Worm (Caenorhabditis elegans) whole organism, dauer: ENCODE measurements around the gene mlc-4.

Experiments
- unc-62 ChIP-seq: sonication (generic microtip); optimal IDR thresholded peaks from 2 replicates; lab custom pipeline; 2017; ENCODE audit warnings: missing biosample characterization, missing genetic modification reagents, missing genetic modification characterization

The mlc-4 gene

ce11 chrIII:3398485-3398884, 4.9 kb upstream of the mlc-4 start:
- TF ChIP-seq unc-62 = no peak

- TF ChIP-seq unc-62 = no peak
These were observed 4.1 kb upstream of the mlc-4 start, which contains the start of gene clpf-1 for ce11 chrIII:3397678-3398077. TSS of gene clpf-1 (plus strand) at chrIII:3397743.

ce11 chrIII:3395874-3396467, 2.4 kb upstream of the mlc-4 start, which contains the start of gene cri-3:
TSS of gene cri-3 (plus strand) at chrIII:3396355.
- TF ChIP-seq unc-62 = no peak

ce11 chrIII:3395112-3395511, 1.5 kb upstream of the mlc-4 start:
- TF ChIP-seq unc-62 = no peak

ce11 chrIII:3390144-3390543, 3.4 kb downstream of the mlc-4 start:
- no peak for TF ChIP-seq unc-62

- no peak for TF ChIP-seq unc-62
These were observed 4.1 kb downstream of the mlc-4 start, which contains the start of the genes elmd-1 and hecw-1 for ce11 chrIII:3389426-3390020. TSS of gene elmd-1 (plus strand) at chrIII:3389919. TSS of gene hecw-1 (minus strand) at chrIII:3389970.

ce11 chrIII:3382465-3382864, 11.1 kb downstream of the mlc-4 start:
- no peak for TF ChIP-seq unc-62

ce11 chrIII:3381866-3382265, 11.7 kb downstream of the mlc-4 start:
- no peak for TF ChIP-seq unc-62

- no peak for TF ChIP-seq unc-62
These were observed 15.9 kb downstream of the mlc-4 start for ce11 chrIII:3377700-3378099.

ce11 chrIII:3377134-3377533, 16.5 kb downstream of the mlc-4 start:
- no peak for TF ChIP-seq unc-62

ce11 chrIII:3372278-3372677, 21.3 kb downstream of the mlc-4 start:
- no peak for TF ChIP-seq unc-62

- TF ChIP-seq unc-62 = no peak
These were observed 22.8 kb downstream of the mlc-4 start for ce11 chrIII:3370770-3371169.

- TF ChIP-seq unc-62 = no peak
These were observed 23.5 kb downstream of the mlc-4 start, which contains the start of gene prk-2 for ce11 chrIII:3370054-3370453. TSS of gene prk-2 (minus strand) at chrIII:3370209.

- TF ChIP-seq unc-62 = no peak
These were observed 25.8 kb downstream of the mlc-4 start for ce11 chrIII:3367772-3368171.

ce11 chrIII:3360067-3360466, 33.5 kb downstream of the mlc-4 start:
- no peak for TF ChIP-seq unc-62

- TF ChIP-seq unc-62 = no peak
These were observed 37.8 kb downstream of the mlc-4 start for ce11 chrIII:3355791-3356190.

- TF ChIP-seq unc-62 = no peak
These were observed 41.9 kb downstream of the mlc-4 start for ce11 chrIII:3351672-3352071.

- TF ChIP-seq unc-62 = no peak
These were observed 42.5 kb downstream of the mlc-4 start for ce11 chrIII:3351091-3351490.
